Worm (Caenorhabditis elegans) whole organism, L3 larva: Measurements from ENCODE around the gene fbxa-66.

Experiments
- R02D3.7 ChIP-seq: fragments of 150-350 bp; optimal IDR thresholded peaks from 2 replicates; lab custom pipeline; 2014; ENCODE audit warnings: missing biosample characterization, missing genetic modification characterization
- ama-1 ChIP-seq: fragments of 150-350 bp; optimal IDR thresholded peaks from 2 replicates; lab custom pipeline; 2018
- ceh-28 ChIP-seq: fragments of 150-350 bp; optimal IDR thresholded peaks from 2 replicates; lab custom pipeline; 2014; ENCODE audit warnings: missing biosample characterization, missing genetic modification reagents, missing genetic modification characterization
- ceh-9 ChIP-seq: sonication (generic microtip); optimal IDR thresholded peaks from 2 replicates; lab custom pipeline; 2018; ENCODE audit warnings: missing biosample characterization, missing genetic modification characterization
- daf-12 ChIP-seq: fragments of 150-350 bp; optimal IDR thresholded peaks from 2 replicates; lab custom pipeline; 2014; ENCODE audit warnings: missing biosample characterization, missing genetic modification reagents, missing genetic modification characterization
- elt-2 ChIP-seq: sonication (generic microtip); optimal IDR thresholded peaks from 2 replicates; lab custom pipeline; 2016; ENCODE audit warnings: missing genetic modification reagents, mild to moderate bottlenecking, missing genetic modification characterization, missing compliant biosample characterization
- nfya-1 ChIP-seq: sonication (generic microtip); optimal IDR thresholded peaks from 2 replicates; lab custom pipeline; 2017; ENCODE audit warnings: missing genetic modification characterization, mild to moderate bottlenecking, missing compliant biosample characterization, antibody characterized with exemption, moderate library complexity; ENCODE audit not compliant: insufficient read depth
- nhr-76 ChIP-seq: fragments of 150-350 bp; sonication (generic microtip); optimal IDR thresholded peaks from 5 replicates; lab custom pipeline; 2014; ENCODE audit warnings: missing biosample characterization, missing genetic modification characterization
- pqm-1 ChIP-seq: fragments of 150-350 bp; optimal IDR thresholded peaks from 2 replicates; lab custom pipeline; 2017; ENCODE audit warnings: missing biosample characterization, missing genetic modification characterization, inconsistent platforms
- sea-2 ChIP-seq: fragments of 150-350 bp; sonication (generic microtip); optimal IDR thresholded peaks from 4 replicates; lab custom pipeline; 2014; ENCODE audit warnings: missing biosample characterization, missing genetic modification reagents, missing genetic modification characterization
- skn-1 ChIP-seq: fragments of 150-350 bp; optimal IDR thresholded peaks from 2 replicates; lab custom pipeline; 2014; ENCODE audit warnings: missing biosample characterization, missing genetic modification characterization
- snpc-4 ChIP-seq: fragments of 150-350 bp; optimal IDR thresholded peaks from 2 replicates; lab custom pipeline; 2014; ENCODE audit warnings: missing biosample characterization, missing genetic modification characterization
- unc-62 ChIP-seq: fragments of 150-350 bp; sonication (generic microtip); optimal IDR thresholded peaks from 4 replicates; lab custom pipeline; 2014; ENCODE audit warnings: missing biosample characterization, missing genetic modification reagents, missing genetic modification characterization
- zag-1 ChIP-seq: fragments of 150-350 bp; optimal IDR thresholded peaks from 2 replicates; lab custom pipeline; 2014; ENCODE audit warnings: missing biosample characterization, missing genetic modification characterization

DNA sequence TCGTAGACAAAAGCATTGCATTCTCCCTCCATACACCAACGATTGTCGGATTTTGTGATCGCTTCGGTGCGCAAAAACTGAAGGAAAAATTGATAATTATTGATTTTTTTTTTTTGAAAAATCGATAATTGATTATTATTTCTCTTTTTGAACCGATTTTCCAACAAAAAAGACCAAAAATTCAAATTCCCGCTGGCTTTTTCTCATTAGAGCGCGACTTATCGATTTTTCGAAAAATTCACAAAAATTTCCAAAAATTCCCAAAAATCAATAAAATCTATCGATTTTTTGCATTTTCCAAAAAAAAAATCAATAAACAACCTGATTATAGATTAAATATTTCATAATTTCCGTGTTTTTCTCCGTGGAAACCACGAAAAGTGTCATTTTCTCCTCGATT is 14.8 kb upstream of the fbxa-66 start:
- TF ChIP-seq nfya-1 (tag; lab: Kevin White, UChicago) (no peak), unc-62 (GFP tag; lab: Kevin White, UChicago) (no peak), ceh-28 (tag; lab: Kevin White, UChicago) (peak; percentile 86), nhr-76 (no peak), ama-1 (lab: Kevin White, UChicago) (no peak), sea-2 (no peak), skn-1 (tag; lab: Kevin White, UChicago) (no peak), R02D3.7 (tag; lab: Kevin White, UChicago) (no peak), daf-12 (tag; lab: Kevin White, UChicago) (no peak), snpc-4 (tag; lab: Kevin White, UChicago) (no peak), pqm-1 (tag; lab: Kevin White, UChicago) (no peak), ceh-9 (tag; lab: Kevin White, UChicago) (no peak), elt-2 (tag; lab: Kevin White, UChicago) (no peak), zag-1 (tag; lab: Kevin White, UChicago) (no peak)
